Fruit fly (Drosophila melanogaster) whole organism, embryonic: Measurements from ENCODE around the gene Nsf2.
A peak's percentile ranks its signal among the peaks of the same experiment; 100 is the strongest.

Experiments
- Bteb2 ChIP-seq: fragments of 200-800 bp; sonication (Bioruptor generic); optimal IDR thresholded peaks from 2 replicates; lab custom pipeline; 2016; ENCODE audit warnings: missing biosample characterization, missing genetic modification characterization
- CG11456 ChIP-seq: fragments of 200-800 bp; sonication (Bioruptor generic); IDR thresholded peaks from 3 replicates; pipeline ENCODE4 v1.3.6; 2022; ENCODE audit warnings: missing biosample characterization, missing genetic modification characterization
- CG11695 ChIP-seq: fragments of 200-800 bp; sonication (Bioruptor generic); IDR thresholded peaks from 3 replicates; pipeline ENCODE4 v1.3.6; 2022; ENCODE audit warnings: missing biosample characterization, missing genetic modification characterization
- CG12236 ChIP-seq: fragments of 200-800 bp; sonication (Bioruptor generic); optimal IDR thresholded peaks from 2 replicates; lab custom pipeline; 2016; ENCODE audit warnings: missing biosample characterization, missing genetic modification characterization
- CG12659 ChIP-seq: fragments of 200-800 bp; sonication (Bioruptor generic); optimal IDR thresholded peaks from 3 replicates; lab custom pipeline; 2017; ENCODE audit warnings: mild to moderate bottlenecking, missing biosample characterization, missing genetic modification reagents, missing genetic modification characterization
- CG14441 ChIP-seq: fragments of 200-800 bp; sonication (Bioruptor generic); IDR thresholded peaks from 2 replicates; pipeline ENCODE4 v1.3.6; 2022; ENCODE audit warnings: missing biosample characterization, missing genetic modification characterization
- CG1529 ChIP-seq: fragments of 200-800 bp; sonication (Bioruptor generic); optimal IDR thresholded peaks from 3 replicates; lab custom pipeline; 2018; ENCODE audit warnings: missing biosample characterization, missing genetic modification characterization
- CG16815 ChIP-seq: fragments of 200-800 bp; sonication (Bioruptor generic); optimal IDR thresholded peaks from 3 replicates; lab custom pipeline; 2017; ENCODE audit warnings: missing biosample characterization, mild to moderate bottlenecking, missing genetic modification characterization
- CG1792 ChIP-seq: fragments of 200-800 bp; sonication (Bioruptor generic); optimal IDR thresholded peaks from 2 replicates; lab custom pipeline; 2016; ENCODE audit warnings: missing biosample characterization, missing genetic modification characterization
- CG18619 ChIP-seq: fragments of 200-800 bp; sonication (Bioruptor generic); optimal IDR thresholded peaks from 3 replicates; lab custom pipeline; 2017; ENCODE audit warnings: missing biosample characterization, mild to moderate bottlenecking, missing genetic modification characterization
- CG2678 ChIP-seq: fragments of 200-800 bp; sonication (Bioruptor generic); optimal IDR thresholded peaks from 3 replicates; lab custom pipeline; 2019; ENCODE audit warnings: missing biosample characterization, mild to moderate bottlenecking, missing genetic modification characterization, moderate library complexity
- CG30431 ChIP-seq: fragments of 200-800 bp; sonication (Bioruptor generic); optimal IDR thresholded peaks from 2 replicates; lab custom pipeline; 2017; ENCODE audit warnings: missing biosample characterization, missing genetic modification characterization
- CG31388 ChIP-seq: fragments of 200-800 bp; sonication (Bioruptor generic); optimal IDR thresholded peaks from 2 replicates; lab custom pipeline; 2016; ENCODE audit warnings: missing biosample characterization, missing genetic modification characterization
- CG3726 ChIP-seq: fragments of 200-800 bp; sonication (Bioruptor generic); IDR thresholded peaks from 3 replicates; pipeline ENCODE4, ENCODE4 v1.3.6; 2022; ENCODE audit warnings: missing biosample characterization, missing genetic modification characterization
- CG3838 ChIP-seq: fragments of 200-800 bp; sonication (Bioruptor generic); optimal IDR thresholded peaks from 3 replicates; lab custom pipeline; 2016; ENCODE audit warnings: missing biosample characterization, missing genetic modification characterization
- CG5245 ChIP-seq: fragments of 200-800 bp; sonication (Bioruptor generic); optimal IDR thresholded peaks from 3 replicates; lab custom pipeline; 2016; ENCODE audit warnings: missing biosample characterization, missing genetic modification characterization
- CG7271 ChIP-seq: fragments of 200-800 bp; sonication (Bioruptor generic); optimal IDR thresholded peaks from 2 replicates; lab custom pipeline; 2018; ENCODE audit warnings: missing biosample characterization, mild to moderate bottlenecking, missing genetic modification characterization, moderate library complexity
- CG7556 ChIP-seq: fragments of 200-800 bp; sonication (Bioruptor generic); optimal IDR thresholded peaks from 2 replicates; lab custom pipeline; 2017; ENCODE audit warnings: missing biosample characterization, mild to moderate bottlenecking, missing genetic modification characterization
- CG7839 ChIP-seq: fragments of 200-800 bp; sonication (Bioruptor generic); optimal IDR thresholded peaks from 3 replicates; lab custom pipeline; 2018; ENCODE audit warnings: missing biosample characterization, mild to moderate bottlenecking, missing genetic modification characterization, moderate library complexity
- Ets65A ChIP-seq: fragments of 200-800 bp; sonication (Bioruptor generic); peaks from one replicate; lab custom pipeline; 2016; ENCODE audit warnings: missing biosample characterization, missing genetic modification characterization
- Fer3 ChIP-seq: fragments of 200-800 bp; sonication (Bioruptor generic); optimal IDR thresholded peaks from 2 replicates; lab custom pipeline; 2018; ENCODE audit warnings: missing biosample characterization, mild to moderate bottlenecking, missing genetic modification characterization, moderate library complexity
- H15 ChIP-seq: fragments of 200-800 bp; sonication (Bioruptor generic); IDR thresholded peaks from 3 replicates; pipeline ENCODE4 v1.3.6; 2022; ENCODE audit warnings: missing biosample characterization, missing genetic modification characterization
- HHEX ChIP-seq: fragments of 200-800 bp; sonication (Bioruptor generic); optimal IDR thresholded peaks from 3 replicates; lab custom pipeline; 2017; ENCODE audit warnings: missing biosample characterization, mild to moderate bottlenecking, missing genetic modification characterization, missing genetic modification reagents
- Hey ChIP-seq: fragments of 200-800 bp; sonication (Bioruptor generic); optimal IDR thresholded peaks from 3 replicates; lab custom pipeline; 2018; ENCODE audit warnings: missing biosample characterization, mild to moderate bottlenecking, missing genetic modification characterization
- HmgD ChIP-seq: fragments of 200-800 bp; sonication (Bioruptor generic); optimal IDR thresholded peaks from 3 replicates; lab custom pipeline; 2016; ENCODE audit warnings: missing biosample characterization, missing genetic modification characterization
- Neu2 ChIP-seq: fragments of 200-800 bp; sonication (Bioruptor generic); optimal IDR thresholded peaks from 3 replicates; lab custom pipeline; 2016; ENCODE audit warnings: missing biosample characterization, missing genetic modification characterization, borderline replicate concordance
- Oli ChIP-seq: fragments of 200-800 bp; sonication (Bioruptor generic); optimal IDR thresholded peaks from 2 replicates; lab custom pipeline; 2018; ENCODE audit warnings: missing biosample characterization, mild to moderate bottlenecking, missing genetic modification characterization, moderate library complexity
- Stat92E ChIP-seq, 3 experiments: fragments of >200 bp in 2 of 3; fragments of 200-800 bp in 1 of 3; sonication (Bioruptor generic) in 1 of 3; optimal IDR thresholded peaks; 2 replicates each; lab custom pipeline; 2017 to 2019; ENCODE audit warnings: missing biosample characterization in 3 of 3, missing genetic modification characterization in 3 of 3, mild to moderate bottlenecking in 1 of 3, moderate library complexity in 1 of 3
- Tbp ChIP-seq: fragments of >200 bp; optimal IDR thresholded peaks from 2 replicates; lab custom pipeline; 2018; ENCODE audit warnings: missing biosample characterization, missing genetic modification characterization
- Trl ChIP-seq, 3 experiments: fragments of >200 bp in 2 of 3; fragments of 200-800 bp in 1 of 3; sonication (Bioruptor generic) in 1 of 3; optimal IDR thresholded peaks; 2 replicates in 1 of 3; 3 replicates in 2 of 3; lab custom pipeline; 2016 to 2017; ENCODE audit warnings: missing biosample characterization in 1 of 3, missing genetic modification characterization in 1 of 3
- ase ChIP-seq: fragments of 200-800 bp; sonication (Bioruptor generic); IDR thresholded peaks from 3 replicates; pipeline ENCODE4 v1.3.6; 2022; ENCODE audit warnings: missing biosample characterization, missing genetic modification characterization
- cas ChIP-seq: fragments of 200-800 bp; sonication (Bioruptor generic); IDR thresholded peaks from 2 replicates; pipeline ENCODE4 v1.3.6; 2022; ENCODE audit warnings: missing biosample characterization, missing genetic modification characterization
- cg ChIP-seq: fragments of 200-800 bp; sonication (Bioruptor generic); optimal IDR thresholded peaks from 3 replicates; lab custom pipeline; 2019; ENCODE audit warnings: missing biosample characterization, mild to moderate bottlenecking, missing genetic modification characterization, moderate library complexity
- chif ChIP-seq, 2 experiments: fragments of 200-800 bp; sonication (Bioruptor generic); optimal IDR thresholded peaks; 3 replicates each; lab custom pipeline; 2016; ENCODE audit warnings: missing biosample characterization in 2 of 2, missing genetic modification characterization in 2 of 2
- chinmo ChIP-seq: fragments of 200-800 bp; sonication (Bioruptor generic); IDR thresholded peaks from 4 replicates; pipeline ENCODE4 v1.3.6; 2022; ENCODE audit warnings: missing biosample characterization, missing genetic modification characterization; ENCODE audit not compliant: partially characterized antibody
- chn ChIP-seq: fragments of 200-800 bp; sonication (Bioruptor generic); optimal IDR thresholded peaks from 2 replicates; lab custom pipeline; 2016; ENCODE audit warnings: missing biosample characterization, missing genetic modification characterization
- ci ChIP-seq: fragments of 200-800 bp; sonication (Bioruptor generic); IDR thresholded peaks from 3 replicates; pipeline ENCODE4 v1.3.6; 2022; ENCODE audit warnings: missing biosample characterization, missing genetic modification characterization
- da ChIP-seq: fragments of 200-800 bp; sonication (Bioruptor generic); optimal IDR thresholded peaks from 2 replicates; lab custom pipeline; 2016; ENCODE audit warnings: missing biosample characterization, missing genetic modification characterization
- dimm ChIP-seq: fragments of 200-800 bp; sonication (Bioruptor generic); IDR thresholded peaks from 2 replicates; pipeline ENCODE4 v1.3.6; 2022; ENCODE audit warnings: missing biosample characterization, missing genetic modification characterization
- dpn ChIP-seq, 2 experiments: fragments of 200-800 bp; sonication (Bioruptor generic); optimal IDR thresholded peaks; 3 replicates each; lab custom pipeline; 2016; ENCODE audit warnings: missing biosample characterization in 2 of 2, missing genetic modification characterization in 2 of 2
- dysf ChIP-seq: fragments of 200-800 bp; sonication (Bioruptor generic); IDR thresholded peaks from 3 replicates; pipeline ENCODE4 v1.3.6; 2022; ENCODE audit warnings: missing biosample characterization, missing genetic modification characterization
- esg ChIP-seq: fragments of 200-800 bp; sonication (Bioruptor generic); conservative IDR thresholded peaks from 2 replicates; pipeline ENCODE4 v1.3.6; 2022; ENCODE audit warnings: missing biosample characterization, missing genetic modification characterization
- gem ChIP-seq: fragments of 200-800 bp; sonication (Bioruptor generic); optimal IDR thresholded peaks from 2 replicates; lab custom pipeline; 2019; ENCODE audit warnings: missing biosample characterization, mild to moderate bottlenecking, missing genetic modification characterization, moderate library complexity
- hbn ChIP-seq: fragments of 200-800 bp; sonication (Bioruptor generic); IDR thresholded peaks from 2 replicates; pipeline ENCODE4 v1.3.6; 2022; ENCODE audit warnings: missing biosample characterization, missing genetic modification characterization; ENCODE audit not compliant: partially characterized antibody
- nerfin-1 ChIP-seq: fragments of 200-800 bp; sonication (Bioruptor generic); optimal IDR thresholded peaks from 3 replicates; lab custom pipeline; 2019; ENCODE audit warnings: missing biosample characterization, mild to moderate bottlenecking, missing genetic modification characterization, moderate library complexity
- pfk ChIP-seq: fragments of 200-800 bp; sonication (Bioruptor generic); optimal IDR thresholded peaks from 2 replicates; lab custom pipeline; 2018; ENCODE audit warnings: missing biosample characterization, mild to moderate bottlenecking, missing genetic modification characterization, moderate library complexity
- pum ChIP-seq: fragments of 200-800 bp; sonication (Bioruptor generic); optimal IDR thresholded peaks from 2 replicates; lab custom pipeline; 2016; ENCODE audit warnings: missing biosample characterization, missing genetic modification characterization
- pzg ChIP-seq: fragments of 200-800 bp; sonication (Bioruptor generic); optimal IDR thresholded peaks from 3 replicates; lab custom pipeline; 2018; ENCODE audit warnings: missing biosample characterization, mild to moderate bottlenecking, missing genetic modification characterization, moderate library complexity
- repo ChIP-seq: fragments of 200-800 bp; sonication (Bioruptor generic); optimal IDR thresholded peaks from 2 replicates; lab custom pipeline; 2016; ENCODE audit warnings: missing biosample characterization, missing genetic modification characterization
- row ChIP-seq: fragments of 200-800 bp; sonication (Bioruptor generic); IDR thresholded peaks from 3 replicates; pipeline ENCODE4 v1.3.6; 2022; ENCODE audit warnings: missing biosample characterization, missing genetic modification characterization
- seq ChIP-seq: fragments of 200-800 bp; sonication (Bioruptor generic); IDR thresholded peaks from 2 replicates; pipeline ENCODE4 v1.3.6; 2022; ENCODE audit warnings: missing biosample characterization, missing genetic modification characterization

Nsf2 gene

dm6 chr3R:13884929-13885328 is 47.1 kb upstream of the Nsf2 start (continued):
- TF ChIP-seq ci (GFP tag; lab: Robert Waterston, UW) (peak; percentile 62; the same call in 2 of the 3 replicates), pzg (GFP tag; lab: Kevin White, UChicago) (no peak), chif (GFP tag; optimal IDR thresholded peaks at IDR 0.05; lab: Kevin White, UChicago) (peak; percentile 18 to 56), CG2678 (tag; lab: Kevin White, UChicago) (peak; percentile 29), gem (peak; percentile 57), CG30431 (GFP tag; lab: Kevin White, UChicago) (peak; percentile 32), Tbp (no peak), CG7271 (tag; lab: Kevin White, UChicago) (no peak), da (no peak), pum (GFP tag; lab: Kevin White, UChicago) (peak; percentile 3), HmgD (no peak), CG16815 (GFP tag; lab: Kevin White, UChicago) (peak; percentile 14), Ets65A (GFP tag; lab: Kevin White, UChicago) (peak; percentile 59), CG5245 (GFP tag; lab: Kevin White, UChicago) (no peak), Hey (tag; lab: Kevin White, UChicago) (no peak), CG12659 (GFP tag; lab: Kevin White, UChicago) (no peak), row (GFP tag; lab: Robert Waterston, UW) (peak; percentile 46), CG31388 (no peak), CG7839 (tag; lab: Kevin White, UChicago) (peak; percentile 29), repo (GFP tag; lab: Kevin White, UChicago) (no peak), seq (GFP tag; lab: Robert Waterston, UW) (no peak), CG1529 (no peak), dysf (GFP tag; lab: Robert Waterston, UW) (no peak), H15 (no peak), cg (GFP tag; lab: Kevin White, UChicago) (no peak), ase (GFP tag; lab: Robert Waterston, UW) (peak; percentile 49; the same call in 1 of the 3 replicates), CG1792 (no peak), Trl (optimal IDR thresholded peaks at IDR 0.05; lab: Kevin White, UChicago) (no peak), Trl (GFP tag; optimal IDR thresholded peaks at IDR 0.05; lab: Kevin White, UChicago) (no peak), hbn (GFP tag; lab: Robert Waterston, UW) (no peak), dpn (GFP tag; optimal IDR thresholded peaks at IDR 0.05; lab: Kevin White, UChicago) (peak in 1 of 2 experiments; percentile 32), Neu2 (no peak), Bteb2 (GFP tag; lab: Kevin White, UChicago) (no peak), Stat92E (GFP tag; optimal IDR thresholded peaks at IDR 0.05; lab: Kevin White, UChicago) (peak in 1 of 3 experiments; percentile 0), HHEX (GFP tag; lab: Kevin White, UChicago) (no peak), nerfin-1 (tag; lab: Kevin White, UChicago) (no peak), pfk (GFP tag; lab: Kevin White, UChicago) (no peak), chn (GFP tag; lab: Kevin White, UChicago) (peak; percentile 42), esg (GFP tag; lab: Robert Waterston, UW) (no peak), cas (GFP tag; lab: Robert Waterston, UW) (no peak), CG3726 (GFP tag; lab: Robert Waterston, UW) (no peak), CG18619 (no peak), dimm (GFP tag; lab: Robert Waterston, UW) (no peak), chinmo (GFP tag; lab: Robert Waterston, UW) (no peak), CG14441 (GFP tag; lab: Robert Waterston, UW) (no peak), Fer3 (tag; lab: Kevin White, UChicago) (no peak), CG11456 (GFP tag; lab: Robert Waterston, UW) (no peak), CG12236 (GFP tag; lab: Kevin White, UChicago) (peak; percentile 8), CG11695 (GFP tag; lab: Robert Waterston, UW) (no peak), CG3838 (no peak), Oli (peak; percentile 23), CG7556 (no peak)
